Worm (Caenorhabditis elegans) whole organism, L4 larva: Measurements from ENCODE around the gene dars-1.

ENCODE experiments used
- D1046.2 ChIP-seq: fragments of 200-800 bp; sonication (Bioruptor generic); IDR thresholded peaks from 2 replicates; pipeline ENCODE4 v1.3.6; 2022; ENCODE audit warnings: missing genetic modification characterization, missing compliant biosample characterization
- F10B5.3 ChIP-seq: sonication (generic microtip); optimal IDR thresholded peaks from 2 replicates; lab custom pipeline; 2016; ENCODE audit warnings: mild to moderate bottlenecking, missing genetic modification characterization, missing compliant biosample characterization
- F26F4.8 ChIP-seq: fragments of 200-800 bp; sonication (Bioruptor generic); conservative IDR thresholded peaks from 2 replicates; pipeline ENCODE4 v1.3.6; 2022; ENCODE audit warnings: missing genetic modification characterization, missing compliant biosample characterization
- R02D3.7 ChIP-seq: fragments of 150-350 bp; sonication (generic microtip); optimal IDR thresholded peaks from 3 replicates; lab custom pipeline; 2014; ENCODE audit warnings: missing biosample characterization, missing genetic modification characterization
- T26A8.4 ChIP-seq: fragments of 200-800 bp; sonication (Bioruptor generic); IDR thresholded peaks from 2 replicates; pipeline ENCODE4 v1.3.6; 2022; ENCODE audit warnings: missing genetic modification characterization, missing compliant biosample characterization
- Y48G9A.11 ChIP-seq: fragments of 200-800 bp; sonication (Bioruptor generic); IDR thresholded peaks from 2 replicates; pipeline ENCODE4 v1.3.6; 2022; ENCODE audit warnings: missing genetic modification reagents, missing genetic modification characterization, missing compliant biosample characterization
- ZK337.2 ChIP-seq: fragments of 200-800 bp; sonication (Bioruptor generic); IDR thresholded peaks from 2 replicates; pipeline ENCODE4 v1.3.6; 2022; ENCODE audit warnings: missing genetic modification reagents, missing genetic modification characterization, missing compliant biosample characterization
- ama-1 ChIP-seq: fragments of 150-350 bp; optimal IDR thresholded peaks from 2 replicates; lab custom pipeline; 2014; ENCODE audit warnings: inconsistent platforms, mixed read lengths
- arid-1 ChIP-seq: fragments of 200-800 bp; sonication (Bioruptor generic); conservative IDR thresholded peaks from 2 replicates; pipeline ENCODE4 v1.3.6; 2022; ENCODE audit warnings: missing genetic modification reagents, missing genetic modification characterization, missing compliant biosample characterization
- attf-4 ChIP-seq: sonication (generic microtip); optimal IDR thresholded peaks from 3 replicates; lab custom pipeline; 2017; ENCODE audit warnings: missing biosample characterization, missing genetic modification characterization
- ceh-62 ChIP-seq: sonication (generic microtip); optimal IDR thresholded peaks from 2 replicates; lab custom pipeline; 2017; ENCODE audit warnings: missing biosample characterization, missing genetic modification characterization
- ces-1 ChIP-seq: fragments of 150-350 bp; sonication (generic microtip); optimal IDR thresholded peaks from 4 replicates; lab custom pipeline; 2014; ENCODE audit warnings: missing biosample characterization, missing genetic modification reagents, missing genetic modification characterization
- ctbp-1 ChIP-seq: fragments of 200-800 bp; sonication (Bioruptor generic); IDR thresholded peaks from 2 replicates; pipeline ENCODE4 v1.3.6; 2022; ENCODE audit warnings: missing genetic modification reagents, missing genetic modification characterization, missing compliant biosample characterization
- daf-12 ChIP-seq: fragments of 150-350 bp; optimal IDR thresholded peaks from 2 replicates; lab custom pipeline; 2014; ENCODE audit warnings: missing biosample characterization, missing genetic modification reagents, missing genetic modification characterization
- daf-16 ChIP-seq, 3 experiments: sonication (generic microtip); optimal IDR thresholded peaks; 2 replicates each; lab custom pipeline; 2016 to 2017; ENCODE audit warnings: missing genetic modification characterization in 3 of 3, missing genetic modification reagents in 3 of 3, mild to moderate bottlenecking in 2 of 3, missing compliant biosample characterization in 2 of 3, missing biosample characterization in 1 of 3, moderate library complexity in 1 of 3
- dmd-6 ChIP-seq: fragments of 200-800 bp; sonication (Bioruptor generic); IDR thresholded peaks from 2 replicates; pipeline ENCODE4 v1.3.6; 2022; ENCODE audit warnings: missing genetic modification reagents, missing genetic modification characterization, missing compliant biosample characterization
- dpl-1 ChIP-seq: fragments of 150-350 bp; optimal IDR thresholded peaks from 2 replicates; lab custom pipeline; 2014; ENCODE audit warnings: missing biosample characterization, missing genetic modification reagents, missing genetic modification characterization
- fkh-10 ChIP-seq: fragments of 150-350 bp; optimal IDR thresholded peaks from 2 replicates; lab custom pipeline; 2014; ENCODE audit warnings: missing biosample characterization, missing genetic modification reagents, missing genetic modification characterization
- hif-1 ChIP-seq, 2 experiments: sonication (generic microtip); optimal IDR thresholded peaks; 2 replicates each; lab custom pipeline; 2016 to 2017; ENCODE audit warnings: missing compliant biosample characterization in 2 of 2, missing genetic modification characterization in 2 of 2, missing genetic modification reagents in 2 of 2, missing genotype in 2 of 2, mild to moderate bottlenecking in 1 of 2
- hmg-1.1 ChIP-seq: fragments of 200-800 bp; sonication (Bioruptor generic); IDR thresholded peaks from 2 replicates; pipeline ENCODE4 v1.3.6; 2022; ENCODE audit warnings: missing genetic modification reagents, missing genetic modification characterization, missing compliant biosample characterization
- jun-1 ChIP-seq: fragments of 150-350 bp; optimal IDR thresholded peaks from 2 replicates; lab custom pipeline; 2014; ENCODE audit warnings: missing biosample characterization, missing genetic modification reagents, missing genetic modification characterization
- lin-1 ChIP-seq: fragments of 200-800 bp; sonication (Bioruptor generic); IDR thresholded peaks from 2 replicates; pipeline ENCODE4 v1.3.6; 2022; ENCODE audit warnings: missing genetic modification reagents, missing genetic modification characterization, missing compliant biosample characterization
- lin-15B ChIP-seq: fragments of 150-350 bp; sonication (generic microtip); optimal IDR thresholded peaks from 3 replicates; lab custom pipeline; 2014; ENCODE audit warnings: missing biosample characterization, missing genetic modification characterization
- lir-3 ChIP-seq: sonication (generic microtip); optimal IDR thresholded peaks from 2 replicates; lab custom pipeline; 2016; ENCODE audit warnings: mild to moderate bottlenecking, missing genetic modification characterization, missing compliant biosample characterization
- lsy-2 ChIP-seq, 2 experiments: fragments of 150-350 bp in 1 of 2; sonication (generic microtip) in 1 of 2; optimal IDR thresholded peaks; 2 replicates each; lab custom pipeline; 2014 to 2017; ENCODE audit warnings: missing biosample characterization in 2 of 2, missing genetic modification characterization in 2 of 2
- madf-5 ChIP-seq, 2 experiments: fragments of 200-800 bp; sonication (Bioruptor generic); IDR thresholded peaks; 2 replicates each; pipeline ENCODE4 v1.3.6; 2022; ENCODE audit warnings: missing compliant biosample characterization in 2 of 2, missing genetic modification characterization in 2 of 2
- madf-9 ChIP-seq: fragments of 200-800 bp; sonication (Bioruptor generic); conservative IDR thresholded peaks from 2 replicates; pipeline ENCODE4 v1.3.6; 2022; ENCODE audit warnings: missing genetic modification reagents, missing genetic modification characterization, missing compliant biosample characterization
- mep-1 ChIP-seq: fragments of 150-350 bp; sonication (generic microtip); optimal IDR thresholded peaks from 3 replicates; lab custom pipeline; 2014; ENCODE audit warnings: missing biosample characterization, missing genetic modification characterization
- mes-2 ChIP-seq: sonication (generic microtip); optimal IDR thresholded peaks from 2 replicates; lab custom pipeline; 2016; ENCODE audit warnings: missing genotype, mild to moderate bottlenecking, missing genetic modification characterization, missing compliant biosample characterization; ENCODE audit not compliant: poor library complexity, severe bottlenecking
- mxl-2 ChIP-seq: fragments of 200-800 bp; sonication (Bioruptor generic); conservative IDR thresholded peaks from 2 replicates; pipeline ENCODE4 v1.3.6; 2022; ENCODE audit warnings: missing genetic modification reagents, missing genetic modification characterization, missing compliant biosample characterization
- nhr-10 ChIP-seq: fragments of 150-350 bp; optimal IDR thresholded peaks from 2 replicates; lab custom pipeline; 2014; ENCODE audit warnings: missing biosample characterization, missing genetic modification characterization
- nhr-102 ChIP-seq: sonication (generic microtip); optimal IDR thresholded peaks from 2 replicates; lab custom pipeline; 2016; ENCODE audit warnings: mild to moderate bottlenecking, missing genetic modification characterization, moderate library complexity, missing compliant biosample characterization
- nhr-11 ChIP-seq: fragments of 150-350 bp; optimal IDR thresholded peaks from 2 replicates; lab custom pipeline; 2014; ENCODE audit warnings: missing biosample characterization, missing genetic modification characterization
- nhr-111 ChIP-seq: fragments of 200-800 bp; sonication (Bioruptor generic); optimal IDR thresholded peaks from 2 replicates; lab custom pipeline; 2018; ENCODE audit warnings: mild to moderate bottlenecking, missing genetic modification characterization, missing compliant biosample characterization
- nhr-237 ChIP-seq: sonication (generic microtip); optimal IDR thresholded peaks from 2 replicates; lab custom pipeline; 2017; ENCODE audit warnings: missing biosample characterization, missing genetic modification characterization
- nhr-28 ChIP-seq: fragments of 150-350 bp; optimal IDR thresholded peaks from 2 replicates; lab custom pipeline; 2014; ENCODE audit warnings: missing biosample characterization, missing genetic modification characterization
- nhr-41 ChIP-seq: fragments of 200-800 bp; sonication (Bioruptor generic); IDR thresholded peaks from 2 replicates; pipeline ENCODE4 v1.3.6; 2022; ENCODE audit warnings: missing genetic modification reagents, missing genetic modification characterization, missing compliant biosample characterization
- nhr-48 ChIP-seq: sonication (generic microtip); optimal IDR thresholded peaks from 2 replicates; lab custom pipeline; 2016; ENCODE audit warnings: mild to moderate bottlenecking, missing genetic modification characterization, missing compliant biosample characterization
- nhr-6 ChIP-seq: fragments of 150-350 bp; optimal IDR thresholded peaks from 2 replicates; lab custom pipeline; 2014; ENCODE audit warnings: missing biosample characterization, missing genetic modification characterization
- nhr-77 ChIP-seq: fragments of 150-350 bp; optimal IDR thresholded peaks from 2 replicates; lab custom pipeline; 2014; ENCODE audit warnings: missing biosample characterization, missing genetic modification characterization
- pha-4 ChIP-seq, 2 experiments: fragments of 150-350 bp in 1 of 2; fragments of 200-800 bp in 1 of 2; sonication (Bioruptor generic) in 1 of 2; IDR thresholded peaks in 1 of 2; optimal IDR thresholded peaks in 1 of 2; 2 replicates each; pipeline versions ENCODE4 v1.3.6 to Lab custom; 2014 to 2022; ENCODE audit warnings: missing genetic modification characterization in 2 of 2, missing genetic modification reagents in 2 of 2, missing biosample characterization in 1 of 2, missing compliant biosample characterization in 1 of 2
- rbr-2 ChIP-seq: sonication (generic microtip); optimal IDR thresholded peaks from 2 replicates; lab custom pipeline; 2016; ENCODE audit warnings: missing genotype, missing genetic modification characterization, missing compliant biosample characterization
- set-16 ChIP-seq: fragments of 200-800 bp; sonication (Bioruptor generic); IDR thresholded peaks from 2 replicates; pipeline ENCODE4 v1.3.6; 2022; ENCODE audit warnings: missing genetic modification reagents, missing genetic modification characterization, missing compliant biosample characterization
- skn-1 ChIP-seq: fragments of 150-350 bp; optimal IDR thresholded peaks from 2 replicates; lab custom pipeline; 2014; ENCODE audit warnings: missing biosample characterization, missing genetic modification characterization
- tag-97 ChIP-seq: fragments of 200-800 bp; sonication (Bioruptor generic); IDR thresholded peaks from 2 replicates; pipeline ENCODE4 v1.3.6; 2022; ENCODE audit warnings: missing genetic modification characterization, missing compliant biosample characterization
- tra-1 ChIP-seq: fragments of 200-800 bp; sonication (Bioruptor generic); IDR thresholded peaks from 2 replicates; pipeline ENCODE4 v1.3.6; 2022; ENCODE audit warnings: missing genetic modification reagents, missing genetic modification characterization, missing compliant biosample characterization
- zag-1 ChIP-seq: fragments of 150-350 bp; optimal IDR thresholded peaks from 2 replicates; lab custom pipeline; 2014; ENCODE audit warnings: missing biosample characterization, missing genetic modification characterization
- zfp-2 ChIP-seq: sonication (generic microtip); optimal IDR thresholded peaks from 2 replicates; lab custom pipeline; 2016; ENCODE audit warnings: mild to moderate bottlenecking, missing genetic modification characterization, missing compliant biosample characterization
- zip-11 ChIP-seq: fragments of 200-800 bp; sonication (Bioruptor generic); IDR thresholded peaks from 2 replicates; pipeline ENCODE4 v1.3.6; 2022; ENCODE audit warnings: missing genetic modification characterization, missing compliant biosample characterization
- zip-2 ChIP-seq: fragments of 150-350 bp; optimal IDR thresholded peaks from 2 replicates; lab custom pipeline; 2014; ENCODE audit warnings: missing biosample characterization, missing genetic modification characterization

Gene dars-1

ce11 chrIII:9521410-9522090, 30.5 kb upstream of the dars-1 start, which contains the start of the genes clu-1 and prp-40 (continued):
- TF ChIP-seq nhr-28 (peak; percentile 64), zip-11 (GFP tag; lab: Robert Waterston, UW) (no peak), nhr-77 (tag; lab: Kevin White, UChicago) (peak; percentile 78), hmg-1.1 (GFP tag; lab: Robert Waterston, UW) (peak; percentile 80), set-16 (GFP tag; lab: Robert Waterston, UW) (no peak), ZK337.2 (GFP tag; lab: Robert Waterston, UW) (no peak), daf-16 (GFP tag; optimal IDR thresholded peaks at IDR 0.05; lab: Kevin White, UChicago) (peak in 1 of 2 experiments; percentile 55), daf-16 (tag; optimal IDR thresholded peaks at IDR 0.05; lab: Kevin White, UChicago) (peak; percentile 72), jun-1 (tag; lab: Kevin White, UChicago) (peak; percentile 45), fkh-10 (GFP tag; lab: Kevin White, UChicago) (peak; percentile 76), zag-1 (tag; lab: Kevin White, UChicago) (no peak), T26A8.4 (GFP tag; lab: Robert Waterston, UW) (peak; percentile 67), R02D3.7 (tag; lab: Kevin White, UChicago) (no peak), Y48G9A.11 (GFP tag; lab: Robert Waterston, UW) (no peak), madf-9 (GFP tag; lab: Robert Waterston, UW) (0 out of 2 replicates have a peak, but pooled peaks have one; percentile 18), nhr-10 (tag; lab: Kevin White, UChicago) (peak; percentile 18), rbr-2 (tag; lab: Kevin White, UChicago) (peak; percentile 91), nhr-6 (peak; percentile 91), nhr-48 (tag; lab: Kevin White, UChicago) (peak; percentile 40), attf-4 (tag; lab: Kevin White, UChicago) (no peak), ctbp-1 (GFP tag; lab: Robert Waterston, UW) (peak; percentile 48; the same call in 1 of the 2 replicates), daf-12 (tag; lab: Kevin White, UChicago) (no peak), zip-2 (peak; percentile 17), nhr-111 (GFP tag; lab: Kevin White, UChicago) (no peak), ces-1 (GFP tag; lab: Kevin White, UChicago) (no peak), tag-97 (no peak), arid-1 (GFP tag; lab: Robert Waterston, UW) (peak; percentile 58; the same call in 1 of the 2 replicates), skn-1 (tag; lab: Kevin White, UChicago) (no peak), ama-1 (lab: Kevin White, UChicago) (peak; percentile 77), mes-2 (tag; lab: Kevin White, UChicago) (peak; percentile 93), nhr-11 (tag; lab: Kevin White, UChicago) (peak; percentile 85), lsy-2 (tag; optimal IDR thresholded peaks at IDR 0.05; lab: Kevin White, UChicago) (peak; percentile 70 to 94), lir-3 (no peak), lin-15B (tag; lab: Kevin White, UChicago) (peak; percentile 20), mxl-2 (GFP tag; lab: Robert Waterston, UW) (no peak), hif-1 (tag; optimal IDR thresholded peaks at IDR 0.05; lab: Kevin White, UChicago) (peak; percentile 49 to 69), dmd-6 (GFP tag; lab: Robert Waterston, UW) (peak; percentile 75), nhr-102 (tag; lab: Kevin White, UChicago) (peak; percentile 63), D1046.2 (GFP tag; lab: Robert Waterston, UW) (no peak), F10B5.3 (tag; lab: Kevin White, UChicago) (peak; percentile 36), lin-1 (GFP tag; lab: Robert Waterston, UW) (no peak), madf-5 (GFP tag; IDR thresholded peaks at IDR 0.05; lab: Robert Waterston, UW) (no peak), mep-1 (tag; lab: Kevin White, UChicago) (peak; percentile 92), nhr-237 (tag; lab: Kevin White, UChicago) (no peak), F26F4.8 (no peak), pha-4 (GFP tag; IDR thresholded peaks at IDR 0.05; lab: Robert Waterston, UW) (peak; percentile 25; the same call in 1 of the 2 replicates), pha-4 (tag; optimal IDR thresholded peaks at IDR 0.05; lab: Kevin White, UChicago) (peak; percentile 78), nhr-41 (GFP tag; lab: Robert Waterston, UW) (no peak), zfp-2 (tag; lab: Kevin White, UChicago) (no peak), ceh-62 (tag; lab: Kevin White, UChicago) (no peak), tra-1 (GFP tag; lab: Robert Waterston, UW) (no peak), dpl-1 (GFP tag; lab: Kevin White, UChicago) (peak; percentile 83)
